Fruit fly (Drosophila melanogaster) whole organism, embryonic: ENCODE data around the gene CG12310.
A peak's percentile ranks its signal among the peaks of the same experiment; 100 is the strongest.

ENCODE experiments used
- CG10543 ChIP-seq: fragments of 200-800 bp; sonication (Bioruptor generic); optimal IDR thresholded peaks from 3 replicates; lab custom pipeline; 2017; ENCODE audit warnings: missing biosample characterization, mild to moderate bottlenecking, missing genetic modification characterization, moderate library complexity
- CG12104 ChIP-seq: fragments of 200-800 bp; sonication (Bioruptor generic); optimal IDR thresholded peaks from 3 replicates; lab custom pipeline; 2016; ENCODE audit warnings: missing biosample characterization, missing genetic modification characterization
- CG12391 ChIP-seq: fragments of 200-800 bp; sonication (Bioruptor generic); optimal IDR thresholded peaks from 3 replicates; lab custom pipeline; 2018; ENCODE audit warnings: missing biosample characterization, mild to moderate bottlenecking, missing genetic modification characterization, moderate library complexity
- CG12659 ChIP-seq: fragments of 200-800 bp; sonication (Bioruptor generic); optimal IDR thresholded peaks from 3 replicates; lab custom pipeline; 2017; ENCODE audit warnings: mild to moderate bottlenecking, missing biosample characterization, missing genetic modification reagents, missing genetic modification characterization
- CG13296 ChIP-seq: fragments of 200-800 bp; sonication (Bioruptor generic); optimal IDR thresholded peaks from 3 replicates; lab custom pipeline; 2018; ENCODE audit warnings: missing biosample characterization, mild to moderate bottlenecking, missing genetic modification characterization
- CG15269 ChIP-seq: fragments of 200-800 bp; sonication (Bioruptor generic); optimal IDR thresholded peaks from 2 replicates; lab custom pipeline; 2018; ENCODE audit warnings: missing biosample characterization, mild to moderate bottlenecking, missing genetic modification characterization, moderate library complexity
- CG1529 ChIP-seq: fragments of 200-800 bp; sonication (Bioruptor generic); optimal IDR thresholded peaks from 3 replicates; lab custom pipeline; 2018; ENCODE audit warnings: missing biosample characterization, missing genetic modification characterization
- CG1602 ChIP-seq: fragments of 200-800 bp; sonication (Bioruptor generic); optimal IDR thresholded peaks from 3 replicates; lab custom pipeline; 2016; ENCODE audit warnings: missing biosample characterization, missing genetic modification characterization
- CG17385 ChIP-seq: fragments of 200-800 bp; sonication (Bioruptor generic); optimal IDR thresholded peaks from 3 replicates; lab custom pipeline; 2018; ENCODE audit warnings: missing biosample characterization, mild to moderate bottlenecking, missing genetic modification characterization
- CG17829 ChIP-seq: fragments of 200-800 bp; optimal IDR thresholded peaks from 2 replicates; lab custom pipeline; 2019; ENCODE audit warnings: missing biosample characterization, mild to moderate bottlenecking, missing genetic modification characterization, moderate library complexity
- CG18599 ChIP-seq: fragments of 200-800 bp; sonication (Bioruptor generic); optimal IDR thresholded peaks from 3 replicates; lab custom pipeline; 2017; ENCODE audit warnings: missing biosample characterization, missing genetic modification characterization, mild to moderate bottlenecking, moderate library complexity, missing genetic modification reagents
- CG2120 ChIP-seq: fragments of 200-800 bp; sonication (Bioruptor generic); optimal IDR thresholded peaks from 3 replicates; lab custom pipeline; 2016; ENCODE audit warnings: missing biosample characterization, missing genetic modification characterization
- CG2199 ChIP-seq: fragments of 200-800 bp; sonication (Bioruptor generic); IDR thresholded peaks from 3 replicates; pipeline ENCODE4 v1.3.6; 2022; ENCODE audit warnings: missing biosample characterization, missing genetic modification characterization
- CG2678 ChIP-seq: fragments of 200-800 bp; sonication (Bioruptor generic); optimal IDR thresholded peaks from 3 replicates; lab custom pipeline; 2019; ENCODE audit warnings: missing biosample characterization, mild to moderate bottlenecking, missing genetic modification characterization, moderate library complexity
- CG30020 ChIP-seq: fragments of 200-800 bp; optimal IDR thresholded peaks from 2 replicates; lab custom pipeline; 2019; ENCODE audit warnings: missing biosample characterization, mild to moderate bottlenecking, missing genetic modification characterization, moderate library complexity
- CG30403 ChIP-seq: fragments of 200-800 bp; sonication (Bioruptor generic); optimal IDR thresholded peaks from 3 replicates; lab custom pipeline; 2016; ENCODE audit warnings: missing biosample characterization, missing genetic modification characterization
- CG31441 ChIP-seq: fragments of 200-800 bp; sonication (Bioruptor generic); IDR thresholded peaks from 2 replicates; pipeline ENCODE4 v1.3.6; 2022; ENCODE audit warnings: missing biosample characterization, missing genetic modification characterization
- CG3281 ChIP-seq: fragments of 200-800 bp; sonication (Bioruptor generic); optimal IDR thresholded peaks from 3 replicates; lab custom pipeline; 2017; ENCODE audit warnings: missing biosample characterization, mild to moderate bottlenecking, missing genetic modification characterization
- CG4854 ChIP-seq: fragments of 200-800 bp; sonication (Bioruptor generic); optimal IDR thresholded peaks from 2 replicates; lab custom pipeline; 2016; ENCODE audit warnings: missing biosample characterization, missing genetic modification characterization, inconsistent platforms
- CG7372 ChIP-seq: fragments of 200-800 bp; sonication (Bioruptor generic); IDR thresholded peaks from 2 replicates; pipeline ENCODE4 v1.3.6; 2022; ENCODE audit warnings: missing biosample characterization, missing genetic modification characterization
- CG9727 ChIP-seq: fragments of 200-800 bp; sonication (Bioruptor generic); optimal IDR thresholded peaks from 3 replicates; lab custom pipeline; 2017; ENCODE audit warnings: missing biosample characterization, mild to moderate bottlenecking, missing genetic modification characterization
- Dll ChIP-seq: fragments of 200-800 bp; sonication (Bioruptor generic); IDR thresholded peaks from 4 replicates; pipeline ENCODE4 v1.3.6; 2022; ENCODE audit warnings: missing biosample characterization, missing genetic modification characterization; ENCODE audit not compliant: partially characterized antibody
- Dp ChIP-seq: fragments of 200-800 bp; sonication (Bioruptor generic); optimal IDR thresholded peaks from 2 replicates; lab custom pipeline; 2018; ENCODE audit warnings: missing biosample characterization, mild to moderate bottlenecking, missing genetic modification characterization, moderate library complexity
- Fer2 ChIP-seq: fragments of 200-800 bp; sonication (Bioruptor generic); optimal IDR thresholded peaks from 2 replicates; lab custom pipeline; 2018; ENCODE audit warnings: missing biosample characterization, mild to moderate bottlenecking, missing genetic modification characterization, moderate library complexity
- Fer3 ChIP-seq: fragments of 200-800 bp; sonication (Bioruptor generic); optimal IDR thresholded peaks from 2 replicates; lab custom pipeline; 2018; ENCODE audit warnings: missing biosample characterization, mild to moderate bottlenecking, missing genetic modification characterization, moderate library complexity
- Gug ChIP-seq: fragments of 200-800 bp; sonication (Bioruptor generic); IDR thresholded peaks from 4 replicates; pipeline ENCODE4 v1.3.6; 2022; ENCODE audit warnings: missing biosample characterization, missing genetic modification characterization
- Oli ChIP-seq: fragments of 200-800 bp; sonication (Bioruptor generic); optimal IDR thresholded peaks from 2 replicates; lab custom pipeline; 2018; ENCODE audit warnings: missing biosample characterization, mild to moderate bottlenecking, missing genetic modification characterization, moderate library complexity
- PHDP ChIP-seq: fragments of 200-800 bp; sonication (Bioruptor generic); optimal IDR thresholded peaks from 3 replicates; lab custom pipeline; 2018; ENCODE audit warnings: missing biosample characterization, mild to moderate bottlenecking, missing genetic modification characterization, moderate library complexity
- Rfx ChIP-seq: fragments of 200-800 bp; sonication (Bioruptor generic); IDR thresholded peaks from 2 replicates; pipeline ENCODE4 v1.3.6; 2022; ENCODE audit warnings: missing biosample characterization, missing genetic modification characterization
- Six4 ChIP-seq: fragments of 200-800 bp; sonication (Bioruptor generic); optimal IDR thresholded peaks from 2 replicates; lab custom pipeline; 2016; ENCODE audit warnings: missing biosample characterization, missing genetic modification characterization
- Sox102F ChIP-seq: fragments of 200-800 bp; sonication (Bioruptor generic); optimal IDR thresholded peaks from 2 replicates; lab custom pipeline; 2018; ENCODE audit warnings: missing biosample characterization, mild to moderate bottlenecking, missing genetic modification characterization, moderate library complexity
- Ssrp ChIP-seq: fragments of 200-800 bp; sonication (Bioruptor generic); optimal IDR thresholded peaks from 2 replicates; lab custom pipeline; 2018; ENCODE audit warnings: missing biosample characterization, mild to moderate bottlenecking, missing genetic modification characterization, moderate library complexity
- ab ChIP-seq: fragments of 200-800 bp; sonication (Bioruptor generic); optimal IDR thresholded peaks from 2 replicates; lab custom pipeline; 2016; ENCODE audit warnings: missing biosample characterization, missing genetic modification characterization
- crol ChIP-seq: fragments of 200-800 bp; sonication (Bioruptor generic); IDR thresholded peaks from 2 replicates; pipeline ENCODE4 v1.3.6; 2022; ENCODE audit warnings: missing biosample characterization, missing genetic modification characterization
- crp ChIP-seq, 2 experiments: fragments of 200-800 bp; sonication (Bioruptor generic); optimal IDR thresholded peaks; 2 replicates in 1 of 2; 3 replicates in 1 of 2; lab custom pipeline; 2017; ENCODE audit warnings: missing biosample characterization in 2 of 2, missing genetic modification characterization in 2 of 2, mild to moderate bottlenecking in 1 of 2, moderate library complexity in 1 of 2
- cwo ChIP-seq: fragments of 200-800 bp; sonication (Bioruptor generic); optimal IDR thresholded peaks from 3 replicates; lab custom pipeline; 2017; ENCODE audit warnings: missing biosample characterization, missing genetic modification characterization, mild to moderate bottlenecking, moderate library complexity, missing genetic modification reagents
- dmrt99B ChIP-seq: fragments of 200-800 bp; sonication (Bioruptor generic); optimal IDR thresholded peaks from 2 replicates; lab custom pipeline; 2018; ENCODE audit warnings: missing biosample characterization, mild to moderate bottlenecking, missing genetic modification characterization, moderate library complexity
- dysf ChIP-seq: fragments of 200-800 bp; sonication (Bioruptor generic); IDR thresholded peaks from 3 replicates; pipeline ENCODE4 v1.3.6; 2022; ENCODE audit warnings: missing biosample characterization, missing genetic modification characterization
- fd96Cb ChIP-seq: fragments of 200-800 bp; sonication (Bioruptor generic); optimal IDR thresholded peaks from 2 replicates; lab custom pipeline; 2018; ENCODE audit warnings: missing biosample characterization, mild to moderate bottlenecking, missing genetic modification characterization, moderate library complexity
- ind ChIP-seq: fragments of 200-800 bp; sonication (Bioruptor generic); optimal IDR thresholded peaks from 3 replicates; lab custom pipeline; 2016; ENCODE audit warnings: missing biosample characterization, missing genetic modification characterization
- jing ChIP-seq: fragments of 200-800 bp; sonication (Bioruptor generic); optimal IDR thresholded peaks from 2 replicates; lab custom pipeline; 2018; ENCODE audit warnings: missing biosample characterization, mild to moderate bottlenecking, missing genetic modification characterization
- lab ChIP-seq: fragments of 200-800 bp; sonication (Bioruptor generic); optimal IDR thresholded peaks from 3 replicates; lab custom pipeline; 2017; ENCODE audit warnings: missing biosample characterization, missing genetic modification characterization, mild to moderate bottlenecking, moderate library complexity, missing genetic modification reagents
- nmo ChIP-seq: fragments of 200-800 bp; sonication (Bioruptor generic); optimal IDR thresholded peaks from 2 replicates; lab custom pipeline; 2018; ENCODE audit warnings: missing biosample characterization, mild to moderate bottlenecking, missing genetic modification characterization, moderate library complexity
- psq ChIP-seq: fragments of 200-800 bp; sonication (Bioruptor generic); optimal IDR thresholded peaks from 2 replicates; lab custom pipeline; 2017; ENCODE audit warnings: missing biosample characterization, missing genetic modification characterization
- scrt ChIP-seq: fragments of 200-800 bp; sonication (Bioruptor generic); optimal IDR thresholded peaks from 2 replicates; lab custom pipeline; 2018; ENCODE audit warnings: missing biosample characterization, mild to moderate bottlenecking, missing genetic modification characterization, moderate library complexity
- sens ChIP-seq: fragments of 200-800 bp; sonication (Bioruptor generic); peaks from one replicate; lab custom pipeline; 2016; ENCODE audit warnings: missing biosample characterization, missing genetic modification characterization
- sug ChIP-seq: fragments of 200-800 bp; optimal IDR thresholded peaks from 2 replicates; lab custom pipeline; 2019; ENCODE audit warnings: missing biosample characterization, mild to moderate bottlenecking, missing genetic modification characterization, moderate library complexity
- twi ChIP-seq: fragments of 200-800 bp; optimal IDR thresholded peaks from 2 replicates; lab custom pipeline; 2019; ENCODE audit warnings: missing biosample characterization, mild to moderate bottlenecking, missing genetic modification characterization, moderate library complexity
- wek ChIP-seq: fragments of 200-800 bp; sonication (Bioruptor generic); optimal IDR thresholded peaks from 3 replicates; lab custom pipeline; 2018; ENCODE audit warnings: missing biosample characterization, mild to moderate bottlenecking, missing genetic modification characterization, moderate library complexity

CG12310 gene

DNA sequence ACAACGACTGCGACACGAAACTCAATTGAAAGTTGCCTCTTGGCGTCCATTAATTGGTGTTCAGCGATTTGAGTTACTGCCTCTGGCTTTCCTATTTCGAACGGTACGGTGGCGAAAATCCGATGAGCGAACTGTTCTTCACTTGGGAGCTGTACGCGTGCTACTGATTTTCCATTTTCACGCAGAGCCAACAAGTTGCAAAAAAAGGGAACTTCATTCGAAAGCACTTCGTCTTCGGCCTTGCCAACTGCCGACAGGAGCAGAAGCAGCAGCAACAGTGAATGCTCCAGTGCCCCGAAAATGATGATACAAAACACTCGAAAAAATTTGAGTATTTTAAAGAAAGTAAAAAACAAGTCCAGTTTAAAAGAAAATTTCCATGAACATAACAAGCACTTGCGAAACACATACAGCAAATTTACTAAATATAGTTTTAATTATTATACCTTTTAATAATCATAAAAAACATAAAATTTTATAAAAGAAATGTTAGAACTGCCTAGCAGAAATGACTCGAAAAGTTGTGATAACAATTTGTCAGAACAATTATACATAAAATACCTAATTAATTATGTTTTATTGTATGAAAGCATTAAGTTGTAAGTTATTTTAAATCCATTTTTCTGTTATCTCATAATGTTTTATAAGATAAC, 16.4 kb downstream of the CG12310 start (continued):
- TF ChIP-seq CG2678 (tag; lab: Kevin White, UChicago) (peak; percentile 83), crol (GFP tag; lab: Robert Waterston, UW) (no peak), psq (GFP tag; lab: Kevin White, UChicago) (no peak), CG10543 (GFP tag; lab: Kevin White, UChicago) (peak; percentile 58), CG12104 (peak; percentile 21), CG15269 (peak; percentile 49), CG31441 (GFP tag; lab: Robert Waterston, UW) (peak; percentile 63), lab (GFP tag; lab: Kevin White, UChicago) (peak; percentile 58), ind (peak; percentile 68), nmo (GFP tag; lab: Kevin White, UChicago) (peak; percentile 35), dmrt99B (tag; lab: Kevin White, UChicago) (peak; percentile 63), cwo (GFP tag; lab: Kevin White, UChicago) (peak; percentile 56), CG30020 (no peak), CG13296 (GFP tag; lab: Kevin White, UChicago) (peak; percentile 54), Gug (no peak), scrt (GFP tag; lab: Kevin White, UChicago) (peak; percentile 84), PHDP (tag; lab: Kevin White, UChicago) (peak; percentile 29), wek (no peak), Ssrp (tag; lab: Kevin White, UChicago) (peak; percentile 32), sens (peak; percentile 41), CG1602 (peak; percentile 15), crp (GFP tag; optimal IDR thresholded peaks at IDR 0.05; lab: Kevin White, UChicago) (no peak), CG12391 (peak; percentile 54), CG17829 (peak; percentile 26), CG17385 (GFP tag; lab: Kevin White, UChicago) (peak; percentile 38), Sox102F (GFP tag; lab: Kevin White, UChicago) (peak; percentile 38), twi (tag; lab: Kevin White, UChicago) (no peak), CG4854 (no peak), CG2120 (peak; percentile 35), Fer3 (tag; lab: Kevin White, UChicago) (peak; percentile 15), Six4 (GFP tag; lab: Kevin White, UChicago) (peak; percentile 6), sug (tag; lab: Kevin White, UChicago) (peak; percentile 40), CG1529 (GFP tag; lab: Kevin White, UChicago) (no peak), ab (no peak), Fer2 (tag; lab: Kevin White, UChicago) (peak; percentile 6), CG9727 (GFP tag; lab: Kevin White, UChicago) (peak; percentile 58), jing (GFP tag; lab: Kevin White, UChicago) (no peak), fd96Cb (tag; lab: Kevin White, UChicago) (peak; percentile 6), Dp (no peak), CG18599 (GFP tag; lab: Kevin White, UChicago) (peak; percentile 82), CG30403 (GFP tag; lab: Kevin White, UChicago) (peak; percentile 29), CG7372 (GFP tag; lab: Robert Waterston, UW) (no peak), dysf (GFP tag; lab: Robert Waterston, UW) (0 out of 3 replicates have a peak, but pooled peaks have one; percentile 27), Oli (tag; lab: Kevin White, UChicago) (peak; percentile 38), Rfx (GFP tag; lab: Robert Waterston, UW) (no peak), CG12659 (GFP tag; lab: Kevin White, UChicago) (peak; percentile 48), Dll (GFP tag; lab: Robert Waterston, UW) (no peak), CG3281 (peak; percentile 63), CG2199 (GFP tag; lab: Robert Waterston, UW) (no peak)
